Fruit fly (Drosophila melanogaster): ENCODE results near the gene Cln3.

Cln3 gene

dm6 chr3L:17846982-17847355 lies 33.0 kb upstream of the Cln3 start (continued):
- TF ChIP-seq gsb-n (tag; optimal IDR thresholded peaks at IDR 0.05): no peak
- no peak for TF ChIP-seq vfl (GFP tag; optimal IDR thresholded peaks at IDR 0.05)
- TF ChIP-seq CG6765 (GFP tag; optimal IDR thresholded peaks at IDR 0.05): no peak
- TF ChIP-seq CG34224 (GFP tag; IDR thresholded peaks at IDR 0.05; ENCODE audit: partially characterized antibody): peak; percentile 68
- no peak for TF ChIP-seq CG12104 (GFP tag; optimal IDR thresholded peaks at IDR 0.05)
- no peak for TF ChIP-seq Taf1 (GFP tag; IDR thresholded peaks at IDR 0.05)
- TF ChIP-seq zen2 (GFP tag; IDR thresholded peaks at IDR 0.05; ENCODE audit: partially characterized antibody): peak; percentile 65
- no peak for TF ChIP-seq chif (GFP tag; optimal IDR thresholded peaks at IDR 0.05)
- peak; percentile 11; the same call in 1 of the 2 replicates for TF ChIP-seq sisA (GFP tag; IDR thresholded peaks at IDR 0.05)
- no peak for TF ChIP-seq az2 (GFP tag; optimal IDR thresholded peaks at IDR 0.05)
- no peak for TF ChIP-seq lbe (GFP tag; optimal IDR thresholded peaks at IDR 0.05)
- TF ChIP-seq Asciz (GFP tag; optimal IDR thresholded peaks at IDR 0.05): no peak
- peak; percentile 57; the same call in 1 of the 2 replicates for TF ChIP-seq slbo (GFP tag; IDR thresholded peaks at IDR 0.05)

- peak; percentile 9; the same call in 1 of the 2 replicates for TF ChIP-seq ato (GFP tag; IDR thresholded peaks at IDR 0.05; ENCODE audit: partially characterized antibody)
- no peak for TF ChIP-seq CG2875 (GFP tag; optimal IDR thresholded peaks at IDR 0.05)
- no peak for TF ChIP-seq Fer3 (tag; optimal IDR thresholded peaks at IDR 0.05)
- TF ChIP-seq Dip2 (GFP tag; IDR thresholded peaks at IDR 0.05): no peak
- TF ChIP-seq CG16863 (GFP tag; optimal IDR thresholded peaks at IDR 0.05): no peak
- TF ChIP-seq abd-A (tag; optimal IDR thresholded peaks at IDR 0.05): no peak
- TF ChIP-seq Sox102F (GFP tag; optimal IDR thresholded peaks at IDR 0.05): no peak
- peak; percentile 70 for TF ChIP-seq Fer1 (GFP tag; optimal IDR thresholded peaks at IDR 0.05)
- TF ChIP-seq CG11504 (tag; optimal IDR thresholded peaks at IDR 0.05): no peak
- peak; percentile 55; the same call in 1 of the 2 replicates for TF ChIP-seq sob (GFP tag; IDR thresholded peaks at IDR 0.05)
- no peak for TF ChIP-seq CG18764 (GFP tag; optimal IDR thresholded peaks at IDR 0.05)
- peak; percentile 13 for TF ChIP-seq Dp (GFP tag; optimal IDR thresholded peaks at IDR 0.05)
- TF ChIP-seq chif (GFP tag; optimal IDR thresholded peaks at IDR 0.05): no peak
- no peak for TF ChIP-seq CG12155 (GFP tag; optimal IDR thresholded peaks at IDR 0.05)
- no peak for TF ChIP-seq Nf-YA (GFP tag; IDR thresholded peaks at IDR 0.05)
- no peak for TF ChIP-seq caup (GFP tag; optimal IDR thresholded peaks at IDR 0.05; ENCODE audit: severe bottlenecking)
- peak; percentile 68 for TF ChIP-seq ci (GFP tag; IDR thresholded peaks at IDR 0.05)
- 0 out of 2 replicates have a peak, but pooled peaks have one; percentile 37 for TF ChIP-seq chm (GFP tag; IDR thresholded peaks at IDR 0.05)
- TF ChIP-seq Dfd (GFP tag; optimal IDR thresholded peaks at IDR 0.05): no peak
- no peak for TF ChIP-seq CG5180 (GFP tag; optimal IDR thresholded peaks at IDR 0.05)
- TF ChIP-seq Fer2 (tag; optimal IDR thresholded peaks at IDR 0.05): no peak
- TF ChIP-seq CG31388 (GFP tag; optimal IDR thresholded peaks at IDR 0.05): no peak
- peak; percentile 28 for TF ChIP-seq CG4360 (GFP tag; IDR thresholded peaks at IDR 0.05)
- no peak for TF ChIP-seq CG7963 (GFP tag; IDR thresholded peaks at IDR 0.05; ENCODE audit: partially characterized antibody)
- TF ChIP-seq GATAe (GFP tag; conservative IDR thresholded peaks at IDR 0.05): no peak
- no peak for TF ChIP-seq Bteb2 (GFP tag; optimal IDR thresholded peaks at IDR 0.05)
- TF ChIP-seq Sry-δ (GFP tag; optimal IDR thresholded peaks at IDR 0.05): peak; percentile 11
- TF ChIP-seq NfI (GFP tag; optimal IDR thresholded peaks at IDR 0.05): peak; percentile 1
- TF ChIP-seq CG12659 (GFP tag; optimal IDR thresholded peaks at IDR 0.05): peak; percentile 73
- TF ChIP-seq phol (tag; optimal IDR thresholded peaks at IDR 0.05): peak; percentile 98
- peak; percentile 63 for TF ChIP-seq Bgb (GFP tag; IDR thresholded peaks at IDR 0.05; ENCODE audit: partially characterized antibody)
- TF ChIP-seq HHEX (GFP tag; optimal IDR thresholded peaks at IDR 0.05): peak; percentile 2
- no peak for TF ChIP-seq ems (GFP tag; optimal IDR thresholded peaks at IDR 0.05)
- no peak for TF ChIP-seq CG12299 (tag; optimal IDR thresholded peaks at IDR 0.05)
- TF ChIP-seq mld (GFP tag; IDR thresholded peaks at IDR 0.05; ENCODE audit: partially characterized antibody): 0 out of 3 replicates have a peak, but pooled peaks have one; percentile 50
Observed at dm6 chr3L:17846169-17846981, 32.5 kb upstream of the Cln3 start, which contains the start of the genes MED19 and CG7430. Gene MED19, minus strand, starts transcription at chr3L:17846501. Gene CG7430, plus strand, starts transcription at chr3L:17846916.

Data from whole organism, embryonic.